Worm (Caenorhabditis elegans) whole organism, young adult: ENCODE data around the gene W03F9.9.

ENCODE experiments used
- B0261.1 ChIP-seq: sonication (generic microtip); optimal IDR thresholded peaks from 2 replicates; lab custom pipeline; 2016; ENCODE audit warnings: mild to moderate bottlenecking, missing genetic modification characterization, moderate library complexity, missing compliant biosample characterization
- B0336.3 ChIP-seq: fragments of 200-800 bp; sonication (Bioruptor generic); IDR thresholded peaks from 2 replicates; pipeline ENCODE4 v1.3.6; 2022; ENCODE audit warnings: missing genetic modification characterization, missing compliant biosample characterization
- C06A6.2 ChIP-seq: fragments of 200-800 bp; sonication (Bioruptor generic); conservative IDR thresholded peaks from 2 replicates; pipeline ENCODE4 v1.3.6; 2022; ENCODE audit warnings: missing genetic modification characterization, missing compliant biosample characterization
- F10E7.11 ChIP-seq: sonication (generic microtip); optimal IDR thresholded peaks from 2 replicates; lab custom pipeline; 2017; ENCODE audit warnings: mild to moderate bottlenecking, missing genetic modification characterization, moderate library complexity, missing compliant biosample characterization
- F39B2.1 ChIP-seq: fragments of 200-800 bp; sonication (Bioruptor generic); IDR thresholded peaks from 2 replicates; pipeline ENCODE4 v1.3.6; 2022; ENCODE audit warnings: missing genetic modification reagents, missing genetic modification characterization, missing compliant biosample characterization
- F57C9.4 ChIP-seq: sonication (generic microtip); optimal IDR thresholded peaks from 2 replicates; lab custom pipeline; 2017; ENCODE audit warnings: mild to moderate bottlenecking, missing genetic modification characterization, missing compliant biosample characterization
- K11D2.4 ChIP-seq: fragments of 200-800 bp; sonication (Bioruptor generic); IDR thresholded peaks from 2 replicates; pipeline ENCODE4 v1.3.6; 2022; ENCODE audit warnings: missing genetic modification reagents, missing genetic modification characterization, missing compliant biosample characterization
- K12H6.12 ChIP-seq: fragments of 200-800 bp; sonication (Bioruptor generic); optimal IDR thresholded peaks from 2 replicates; lab custom pipeline; 2018; ENCODE audit warnings: mild to moderate bottlenecking, missing genetic modification characterization, missing compliant biosample characterization
- Y56A3A.18 ChIP-seq: fragments of 200-800 bp; sonication (Bioruptor generic); IDR thresholded peaks from 2 replicates; pipeline ENCODE4 v1.3.6; 2022; ENCODE audit warnings: missing genetic modification reagents, missing genetic modification characterization, missing compliant biosample characterization
- Y79H2A.3 ChIP-seq: fragments of 200-800 bp; sonication (Bioruptor generic); conservative IDR thresholded peaks from 2 replicates; pipeline ENCODE4 v1.3.6; 2022; ENCODE audit warnings: missing genetic modification reagents, missing genetic modification characterization, missing compliant biosample characterization
- ZK185.1 ChIP-seq: sonication (generic microtip); optimal IDR thresholded peaks from 2 replicates; lab custom pipeline; 2016; ENCODE audit warnings: mild to moderate bottlenecking, missing genetic modification characterization, missing compliant biosample characterization; ENCODE audit not compliant: poor library complexity, severe bottlenecking
- aptf-2 ChIP-seq: fragments of 200-800 bp; sonication (Bioruptor generic); conservative IDR thresholded peaks from 2 replicates; pipeline ENCODE4 v1.3.6; 2022; ENCODE audit warnings: missing genetic modification reagents, missing genetic modification characterization, missing compliant biosample characterization
- aptf-3 ChIP-seq: fragments of 200-800 bp; sonication (Bioruptor generic); IDR thresholded peaks from 2 replicates; pipeline ENCODE4 v1.3.6; 2022; ENCODE audit warnings: missing genetic modification characterization, missing compliant biosample characterization
- attf-5 ChIP-seq: fragments of 200-800 bp; sonication (Bioruptor generic); optimal IDR thresholded peaks from 2 replicates; lab custom pipeline; 2018; ENCODE audit warnings: mild to moderate bottlenecking, missing genetic modification characterization, missing compliant biosample characterization
- bed-1 ChIP-seq: fragments of 200-800 bp; sonication (Bioruptor generic); IDR thresholded peaks from 2 replicates; pipeline ENCODE4 v1.3.6; 2022; ENCODE audit warnings: missing genetic modification reagents, missing genetic modification characterization, missing compliant biosample characterization
- bed-2 ChIP-seq: fragments of 200-800 bp; sonication (Bioruptor generic); IDR thresholded peaks from 2 replicates; pipeline ENCODE4 v1.3.6; 2022; ENCODE audit warnings: missing genetic modification reagents, missing genetic modification characterization, missing compliant biosample characterization
- ccch-3 ChIP-seq: fragments of 200-800 bp; sonication (Bioruptor generic); optimal IDR thresholded peaks from 2 replicates; lab custom pipeline; 2018; ENCODE audit warnings: mild to moderate bottlenecking, missing genetic modification characterization, missing compliant biosample characterization
- cebp-1 ChIP-seq, 2 experiments: fragments of 200-800 bp in 1 of 2; sonication (Bioruptor generic) in 1 of 2; sonication (generic microtip) in 1 of 2; IDR thresholded peaks in 1 of 2; optimal IDR thresholded peaks in 1 of 2; 2 replicates each; pipeline versions ENCODE4 v1.3.6 to Lab custom; 2017 to 2022; ENCODE audit warnings: missing compliant biosample characterization in 2 of 2, missing genetic modification characterization in 2 of 2, mild to moderate bottlenecking in 1 of 2, missing genetic modification reagents in 1 of 2, moderate library complexity in 1 of 2
- ceh-27 ChIP-seq: fragments of 200-800 bp; sonication (Bioruptor generic); optimal IDR thresholded peaks from 2 replicates; lab custom pipeline; 2018; ENCODE audit warnings: mild to moderate bottlenecking, missing genetic modification characterization, moderate library complexity, missing compliant biosample characterization
- ceh-40 ChIP-seq: fragments of 200-800 bp; sonication (Bioruptor generic); IDR thresholded peaks from 2 replicates; pipeline ENCODE4 v1.3.6; 2022; ENCODE audit warnings: missing genetic modification characterization, missing compliant biosample characterization
- dox-1 ChIP-seq: fragments of 200-800 bp; sonication (Bioruptor generic); IDR thresholded peaks from 2 replicates; pipeline ENCODE4 v1.3.6; 2022; ENCODE audit warnings: missing genetic modification reagents, missing genetic modification characterization, missing compliant biosample characterization
- dpff-1 ChIP-seq: sonication (generic microtip); optimal IDR thresholded peaks from 2 replicates; lab custom pipeline; 2017; ENCODE audit warnings: mild to moderate bottlenecking, missing genetic modification characterization, missing compliant biosample characterization
- dpl-1 ChIP-seq: fragments of 150-350 bp; optimal IDR thresholded peaks from 2 replicates; lab custom pipeline; 2014; ENCODE audit warnings: missing biosample characterization, missing genetic modification reagents, missing genetic modification characterization
- efl-1 ChIP-seq: fragments of 150-350 bp; optimal IDR thresholded peaks from 2 replicates; lab custom pipeline; 2014; ENCODE audit warnings: missing biosample characterization, missing genetic modification reagents, missing genetic modification characterization
- egrh-3 ChIP-seq: fragments of 200-800 bp; sonication (Bioruptor generic); IDR thresholded peaks from 2 replicates; pipeline ENCODE4 v1.3.6; 2022; ENCODE audit warnings: missing genetic modification reagents, missing genetic modification characterization, missing compliant biosample characterization
- fkh-3 ChIP-seq: sonication (generic microtip); optimal IDR thresholded peaks from 2 replicates; lab custom pipeline; 2016; ENCODE audit warnings: mild to moderate bottlenecking, missing genetic modification characterization, missing compliant biosample characterization
- gei-17 ChIP-seq: fragments of 200-800 bp; sonication (Bioruptor generic); optimal IDR thresholded peaks from 2 replicates; lab custom pipeline; 2018; ENCODE audit warnings: mild to moderate bottlenecking, missing genetic modification characterization, missing compliant biosample characterization
- lag-1 ChIP-seq: fragments of 200-800 bp; sonication (Bioruptor generic); IDR thresholded peaks from 2 replicates; pipeline ENCODE4 v1.3.6; 2022; ENCODE audit warnings: missing genetic modification reagents, missing genetic modification characterization, missing compliant biosample characterization
- let-526 ChIP-seq: fragments of 200-800 bp; sonication (Bioruptor generic); IDR thresholded peaks from 2 replicates; pipeline ENCODE4 v1.3.6; 2022; ENCODE audit warnings: missing genetic modification reagents, missing genetic modification characterization, missing compliant biosample characterization
- let-607 ChIP-seq, 2 experiments: fragments of 200-800 bp in 1 of 2; sonication (Bioruptor generic) in 1 of 2; sonication (generic microtip) in 1 of 2; optimal IDR thresholded peaks; 2 replicates each; lab custom pipeline; 2016 to 2018; ENCODE audit warnings: mild to moderate bottlenecking in 2 of 2, missing compliant biosample characterization in 2 of 2, missing genetic modification characterization in 2 of 2, moderate library complexity in 2 of 2, missing genotype in 1 of 2
- lin-40 ChIP-seq: sonication (generic microtip); optimal IDR thresholded peaks from 2 replicates; lab custom pipeline; 2016; ENCODE audit warnings: missing genetic modification characterization, mild to moderate bottlenecking, missing compliant biosample characterization, missing genotype, missing genetic modification reagents
- lin-54 ChIP-seq: fragments of 200-800 bp; sonication (Bioruptor generic); optimal IDR thresholded peaks from 2 replicates; lab custom pipeline; 2018; ENCODE audit warnings: mild to moderate bottlenecking, missing genetic modification characterization, missing compliant biosample characterization
- madf-10 ChIP-seq: sonication (generic microtip); optimal IDR thresholded peaks from 2 replicates; lab custom pipeline; 2016; ENCODE audit warnings: mild to moderate bottlenecking, missing genetic modification characterization, missing compliant biosample characterization
- madf-6 ChIP-seq: fragments of 200-800 bp; sonication (Bioruptor generic); IDR thresholded peaks from 2 replicates; pipeline ENCODE4 v1.3.6; 2022; ENCODE audit warnings: missing genetic modification reagents, missing genetic modification characterization, missing compliant biosample characterization
- mcd-1 ChIP-seq: fragments of 200-800 bp; sonication (Bioruptor generic); IDR thresholded peaks from 2 replicates; pipeline ENCODE4 v1.3.6; 2022; ENCODE audit warnings: missing genetic modification reagents, missing genetic modification characterization, missing compliant biosample characterization
- nfya-2 ChIP-seq: fragments of 200-800 bp; sonication (Bioruptor generic); IDR thresholded peaks from 2 replicates; pipeline ENCODE4 v1.3.6; 2022; ENCODE audit warnings: missing genetic modification reagents, missing genetic modification characterization, missing compliant biosample characterization
- nhr-80 ChIP-seq: sonication (generic microtip); optimal IDR thresholded peaks from 2 replicates; lab custom pipeline; 2016; ENCODE audit warnings: missing genetic modification characterization, missing compliant biosample characterization
- nhr-90 ChIP-seq: sonication (generic microtip); optimal IDR thresholded peaks from 2 replicates; lab custom pipeline; 2016; ENCODE audit warnings: missing genotype, mild to moderate bottlenecking, missing genetic modification characterization, missing compliant biosample characterization
- sea-2 ChIP-seq: fragments of 200-800 bp; sonication (Bioruptor generic); IDR thresholded peaks from 2 replicates; pipeline ENCODE4 v1.3.6; 2022; ENCODE audit warnings: missing genetic modification characterization, missing compliant biosample characterization
- snpc-1.1 ChIP-seq: sonication (generic microtip); optimal IDR thresholded peaks from 2 replicates; lab custom pipeline; 2017; ENCODE audit warnings: missing genetic modification characterization, mild to moderate bottlenecking, missing compliant biosample characterization, antibody characterized with exemption, moderate library complexity, missing genotype, missing genetic modification reagents; ENCODE audit not compliant: insufficient read depth
- snpc-3.4 ChIP-seq: sonication (generic microtip); optimal IDR thresholded peaks from 2 replicates; lab custom pipeline; 2017; ENCODE audit warnings: missing genetic modification characterization, mild to moderate bottlenecking, missing compliant biosample characterization, antibody characterized with exemption, moderate library complexity, missing genotype, missing genetic modification reagents
- somi-1 ChIP-seq: fragments of 200-800 bp; sonication (Bioruptor generic); optimal IDR thresholded peaks from 2 replicates; lab custom pipeline; 2018; ENCODE audit warnings: mild to moderate bottlenecking, missing genetic modification characterization, missing compliant biosample characterization
- tbp1 ChIP-seq: fragments of 200-800 bp; sonication (Bioruptor generic); optimal IDR thresholded peaks from 2 replicates; lab custom pipeline; 2018; ENCODE audit warnings: mild to moderate bottlenecking, missing genetic modification characterization, missing compliant biosample characterization
- tbx-9 ChIP-seq: sonication (generic microtip); optimal IDR thresholded peaks from 2 replicates; lab custom pipeline; 2016; ENCODE audit warnings: borderline replicate concordance, missing genetic modification characterization, inconsistent platforms, missing compliant biosample characterization
- unc-62 ChIP-seq: fragments of 150-350 bp; optimal IDR thresholded peaks from 2 replicates; lab custom pipeline; 2014; ENCODE audit warnings: missing biosample characterization, missing genetic modification reagents, missing genetic modification characterization
- ztf-25 ChIP-seq: fragments of 200-800 bp; sonication (Bioruptor generic); IDR thresholded peaks from 2 replicates; pipeline ENCODE4 v1.3.6; 2022; ENCODE audit warnings: missing genetic modification reagents, missing genetic modification characterization, missing compliant biosample characterization
- ztf-26 ChIP-seq: sonication (generic microtip); optimal IDR thresholded peaks from 2 replicates; lab custom pipeline; 2017; ENCODE audit warnings: missing genetic modification characterization, missing compliant biosample characterization
- ztf-28 ChIP-seq: fragments of 200-800 bp; sonication (Bioruptor generic); IDR thresholded peaks from 2 replicates; pipeline ENCODE4 v1.3.6; 2022; ENCODE audit warnings: missing genetic modification reagents, missing genetic modification characterization, missing compliant biosample characterization

The W03F9.9 gene

ce11 chrV:185694-186217 is 47.1 kb downstream of the W03F9.9 start, which contains the start of gene arid-1 (continued):
- TF ChIP-seq attf-5 (GFP tag; lab: Kevin White, UChicago) (peak; percentile 84), let-607 (tag; optimal IDR thresholded peaks at IDR 0.05; lab: Kevin White, UChicago) (no peak), F10E7.11 (no peak), ceh-40 (no peak), fkh-3 (tag; lab: Kevin White, UChicago) (no peak), ztf-26 (tag; lab: Kevin White, UChicago) (no peak), sea-2 (no peak), somi-1 (GFP tag; lab: Kevin White, UChicago) (no peak), nhr-90 (tag; lab: Kevin White, UChicago) (no peak), dpff-1 (tag; lab: Kevin White, UChicago) (no peak), ztf-25 (GFP tag; lab: Robert Waterston, UW) (no peak), lin-40 (tag; lab: Kevin White, UChicago) (no peak), aptf-2 (no peak), B0336.3 (GFP tag; lab: Robert Waterston, UW) (no peak), F39B2.1 (GFP tag; lab: Robert Waterston, UW) (no peak), cebp-1 (GFP tag; IDR thresholded peaks at IDR 0.05; lab: Robert Waterston, UW) (no peak), cebp-1 (tag; optimal IDR thresholded peaks at IDR 0.05; lab: Kevin White, UChicago) (no peak), K12H6.12 (no peak), ceh-27 (GFP tag; lab: Kevin White, UChicago) (no peak), gei-17 (no peak), nhr-80 (tag; lab: Kevin White, UChicago) (no peak), Y79H2A.3 (GFP tag; lab: Robert Waterston, UW) (0 out of 2 replicates have a peak, but pooled peaks have one; percentile 38), tbx-9 (tag; lab: Kevin White, UChicago) (no peak), ZK185.1 (tag; lab: Kevin White, UChicago) (no peak), tbp1 (GFP tag; lab: Kevin White, UChicago) (peak; percentile 37), B0261.1 (tag; lab: Kevin White, UChicago) (no peak), Y56A3A.18 (no peak), mcd-1 (GFP tag; lab: Robert Waterston, UW) (peak; percentile 60), egrh-3 (GFP tag; lab: Robert Waterston, UW) (no peak; the same call in 1 of the 2 replicates), lin-54 (GFP tag; lab: Kevin White, UChicago) (peak; percentile 71), madf-6 (GFP tag; lab: Robert Waterston, UW) (peak; percentile 83), K11D2.4 (GFP tag; lab: Robert Waterston, UW) (no peak), snpc-3.4 (tag; lab: Kevin White, UChicago) (peak; percentile 72), let-526 (GFP tag; lab: Robert Waterston, UW) (no peak), aptf-3 (GFP tag; lab: Robert Waterston, UW) (no peak), madf-10 (tag; lab: Kevin White, UChicago) (peak; percentile 47), ccch-3 (GFP tag; lab: Kevin White, UChicago) (no peak), C06A6.2 (GFP tag; lab: Robert Waterston, UW) (no peak), ztf-28 (no peak), snpc-1.1 (tag; lab: Kevin White, UChicago) (peak; percentile 38), bed-1 (no peak), F57C9.4 (no peak), unc-62 (GFP tag; lab: Kevin White, UChicago) (no peak), efl-1 (GFP tag; lab: Kevin White, UChicago) (peak; percentile 87), lag-1 (no peak), nfya-2 (GFP tag; lab: Robert Waterston, UW) (no peak), dox-1 (GFP tag; lab: Robert Waterston, UW) (no peak; the same call in 1 of the 2 replicates), bed-2 (GFP tag; lab: Robert Waterston, UW) (no peak), dpl-1 (GFP tag; lab: Kevin White, UChicago) (peak; percentile 54)
